Fruit fly (Drosophila melanogaster) whole organism: ENCODE results near the gene CG3061.

Experiments used
- CG8478 ChIP-seq: fragments of >200 bp; optimal IDR thresholded peaks from 2 replicates; lab custom pipeline; 2018; ENCODE audit warnings: inconsistent platforms
- Dll ChIP-seq: fragments of >200 bp; optimal IDR thresholded peaks from 2 replicates; lab custom pipeline; 2017
- EcR ChIP-seq, 2 experiments: fragments of >200 bp; optimal IDR thresholded peaks; 2 replicates each; lab custom pipeline; 2017; ENCODE audit warnings: missing biosample characterization in 2 of 2, missing genetic modification characterization in 2 of 2, missing genetic modification reagents in 2 of 2
- pan ChIP-seq: fragments of >200 bp; optimal IDR thresholded peaks from 2 replicates; lab custom pipeline; 2017
- psq ChIP-seq: fragments of >200 bp; optimal IDR thresholded peaks from 2 replicates; lab custom pipeline; 2017
- usp ChIP-seq: fragments of >200 bp; optimal IDR thresholded peaks from 2 replicates; lab custom pipeline; 2017; ENCODE audit warnings: missing biosample characterization, missing genetic modification characterization, mixed read lengths

- no peak for TF ChIP-seq CG8478 (lab: Kevin White, UChicago)
- TF ChIP-seq usp, result no peak
- TF ChIP-seq pan (lab: Kevin White, UChicago), result no peak
- TF ChIP-seq Dll (lab: Kevin White, UChicago), result no peak
- no peak for TF ChIP-seq psq (lab: Kevin White, UChicago)
- TF ChIP-seq EcR (GFP tag; optimal IDR thresholded peaks at IDR 0.05; lab: Kevin White, UChicago), result no peak
Observed at dm6 chr3R:14053037-14053808, 21.1 kb downstream of the CG3061 start.
